Fruit fly (Drosophila melanogaster) whole organism, adult: Measurements from ENCODE around the gene temp.

Source experiments
- CG11617 ChIP-seq: fragments of 200-800 bp; sonication (Bioruptor generic); optimal IDR thresholded peaks from 2 replicates; lab custom pipeline; 2017; ENCODE audit warnings: mild to moderate bottlenecking, missing biosample characterization, missing genetic modification reagents, missing genetic modification characterization
- CG12768 ChIP-seq: fragments of 200-800 bp; sonication (Bioruptor generic); optimal IDR thresholded peaks from 2 replicates; lab custom pipeline; 2017; ENCODE audit warnings: missing biosample characterization, missing genetic modification characterization, mild to moderate bottlenecking, moderate library complexity, missing genetic modification reagents
- CG14711 ChIP-seq: fragments of 200-800 bp; sonication (Bioruptor generic); optimal IDR thresholded peaks from 2 replicates; lab custom pipeline; 2018; ENCODE audit warnings: missing biosample characterization, mild to moderate bottlenecking, missing genetic modification characterization, moderate library complexity
- CG33017 ChIP-seq: fragments of 200-800 bp; sonication (Bioruptor generic); optimal IDR thresholded peaks from 2 replicates; lab custom pipeline; 2018; ENCODE audit warnings: missing biosample characterization, mild to moderate bottlenecking, missing genetic modification characterization, moderate library complexity
- CG5204 ChIP-seq: fragments of 200-800 bp; sonication (Bioruptor generic); optimal IDR thresholded peaks from 2 replicates; lab custom pipeline; 2016; ENCODE audit warnings: missing biosample characterization, missing genetic modification characterization
- CG7101 ChIP-seq: fragments of 200-800 bp; sonication (Bioruptor generic); optimal IDR thresholded peaks from 2 replicates; lab custom pipeline; 2018; ENCODE audit warnings: missing biosample characterization, mild to moderate bottlenecking, missing genetic modification characterization, moderate library complexity
- Hr96 ChIP-seq: fragments of 200-800 bp; sonication (Bioruptor generic); optimal IDR thresholded peaks from 2 replicates; lab custom pipeline; 2016; ENCODE audit warnings: missing biosample characterization, missing genetic modification characterization
- bab1 ChIP-seq: fragments of 200-800 bp; sonication (Bioruptor generic); optimal IDR thresholded peaks from 3 replicates; lab custom pipeline; 2019; ENCODE audit warnings: missing biosample characterization, mild to moderate bottlenecking, missing genetic modification characterization, moderate library complexity
- cnc ChIP-seq, 2 experiments: fragments of >200 bp; optimal IDR thresholded peaks; 2 replicates each; lab custom pipeline; 2017
- kay ChIP-seq: fragments of 200-800 bp; sonication (Bioruptor generic); peaks from one replicate; lab custom pipeline; 2016; ENCODE audit warnings: missing biosample characterization, missing genetic modification characterization, borderline replicate concordance
- pad ChIP-seq: fragments of 200-800 bp; sonication (Bioruptor generic); optimal IDR thresholded peaks from 3 replicates; lab custom pipeline; 2017; ENCODE audit warnings: missing biosample characterization, missing genetic modification characterization, mild to moderate bottlenecking, moderate library complexity, missing genetic modification reagents
- tj ChIP-seq: fragments of 200-800 bp; sonication (Bioruptor generic); optimal IDR thresholded peaks from 3 replicates; lab custom pipeline; 2017; ENCODE audit warnings: missing biosample characterization, mild to moderate bottlenecking, missing genetic modification characterization, moderate library complexity
- toe ChIP-seq: fragments of 200-800 bp; sonication (Bioruptor generic); optimal IDR thresholded peaks from 2 replicates; lab custom pipeline; 2016; ENCODE audit warnings: missing biosample characterization, missing genetic modification characterization

- peak; percentile 43 for TF ChIP-seq tj (GFP tag; lab: Kevin White, UChicago)
- TF ChIP-seq CG33017: peak; percentile 60
- TF ChIP-seq pad (GFP tag; lab: Kevin White, UChicago): peak; percentile 98
- no peak for TF ChIP-seq kay (GFP tag; lab: Kevin White, UChicago)
- TF ChIP-seq toe (GFP tag; lab: Kevin White, UChicago): no peak
- TF ChIP-seq bab1 (GFP tag; lab: Kevin White, UChicago): peak; percentile 97
- peak; percentile 80 for TF ChIP-seq Hr96 (GFP tag; lab: Kevin White, UChicago)
- TF ChIP-seq CG12768: peak; percentile 53
- no peak for TF ChIP-seq cnc (optimal IDR thresholded peaks at IDR 0.05; lab: Kevin White, UChicago)
- TF ChIP-seq CG5204: peak; percentile 31
- peak; percentile 89 for TF ChIP-seq CG7101 (tag; lab: Kevin White, UChicago)
- peak; percentile 71 for TF ChIP-seq CG11617
- TF ChIP-seq CG14711 (tag; lab: Kevin White, UChicago): peak; percentile 83
These were observed 35.3 kb upstream of the temp start for dm6 chrX:2297428-2298200.
